Worm (Caenorhabditis elegans) whole organism, early embryonic: ENCODE results near the gene flp-13.

Source experiments
- B0310.2 ChIP-seq: sonication (generic microtip); optimal IDR thresholded peaks from 2 replicates; lab custom pipeline; 2016; ENCODE audit warnings: mild to moderate bottlenecking, missing genetic modification characterization, missing compliant biosample characterization
- ama-1 ChIP-seq: fragments of 150-350 bp; optimal IDR thresholded peaks from 2 replicates; lab custom pipeline; 2014
- ceh-13 ChIP-seq: fragments of 200-800 bp; sonication (Bioruptor generic); optimal IDR thresholded peaks from 2 replicates; lab custom pipeline; 2018; ENCODE audit warnings: mild to moderate bottlenecking, missing genetic modification characterization, missing compliant biosample characterization
- ets-7 ChIP-seq: sonication (generic microtip); optimal IDR thresholded peaks from 2 replicates; lab custom pipeline; 2016; ENCODE audit warnings: missing genotype, missing genetic modification characterization, missing compliant biosample characterization
- flt-1 ChIP-seq: fragments of 200-800 bp; sonication (Bioruptor generic); IDR thresholded peaks from 2 replicates; pipeline ENCODE4 v1.3.6; 2022; ENCODE audit warnings: missing genetic modification characterization, missing compliant biosample characterization
- hmg-4 ChIP-seq: fragments of 200-800 bp; sonication (Bioruptor generic); optimal IDR thresholded peaks from 2 replicates; lab custom pipeline; 2018; ENCODE audit warnings: mild to moderate bottlenecking, missing genetic modification characterization, missing compliant biosample characterization
- hnd-1 ChIP-seq: sonication (generic microtip); optimal IDR thresholded peaks from 2 replicates; lab custom pipeline; 2016; ENCODE audit warnings: missing genetic modification characterization, missing compliant biosample characterization
- pes-1 ChIP-seq: fragments of 200-800 bp; sonication (Bioruptor generic); IDR thresholded peaks from 2 replicates; pipeline ENCODE4 v1.3.6; 2022; ENCODE audit warnings: missing genetic modification reagents, missing genetic modification characterization, missing compliant biosample characterization
- sea-1 ChIP-seq: fragments of 200-800 bp; sonication (Bioruptor generic); conservative IDR thresholded peaks from 2 replicates; pipeline ENCODE4 v1.3.6; 2022; ENCODE audit warnings: missing genetic modification characterization, missing compliant biosample characterization
- tbx-11 ChIP-seq: fragments of 200-800 bp; sonication (Bioruptor generic); IDR thresholded peaks from 2 replicates; pipeline ENCODE4 v1.3.6; 2022; ENCODE audit warnings: missing genetic modification characterization, missing compliant biosample characterization
- tra-4 ChIP-seq: sonication (generic microtip); optimal IDR thresholded peaks from 2 replicates; lab custom pipeline; 2017; ENCODE audit warnings: missing genetic modification characterization, missing compliant biosample characterization

DNA sequence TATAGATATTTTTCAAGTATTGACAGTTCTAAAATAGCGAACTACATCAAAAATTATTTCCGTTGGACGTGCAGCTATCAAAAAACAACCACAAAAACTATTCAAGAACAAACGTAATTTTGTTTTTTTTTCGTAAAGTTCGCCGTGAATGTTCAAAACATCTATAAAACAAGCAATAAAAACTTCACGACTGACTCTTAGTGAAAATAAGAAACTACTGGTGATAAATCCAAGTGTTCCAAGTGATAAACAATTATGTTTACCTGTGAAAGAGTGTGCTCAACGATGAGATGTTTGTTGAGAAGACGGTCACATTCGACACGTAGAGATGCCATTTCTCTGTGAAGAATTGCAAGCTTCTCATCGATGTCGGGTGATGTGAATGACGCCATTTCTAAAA lies 24.6 kb upstream of the flp-13 start, which contains the start of gene C50F7.6:
- TF ChIP-seq ama-1 (lab: Kevin White, UChicago): no peak
- TF ChIP-seq ets-7 (tag; lab: Kevin White, UChicago): no peak
- TF ChIP-seq flt-1 (GFP tag; lab: Robert Waterston, UW): no peak
- no peak for TF ChIP-seq pes-1 (GFP tag; lab: Robert Waterston, UW)
- no peak for TF ChIP-seq hmg-4 (GFP tag; lab: Kevin White, UChicago)
- TF ChIP-seq ceh-13 (GFP tag; lab: Kevin White, UChicago): no peak
- no peak for TF ChIP-seq tra-4 (tag; lab: Kevin White, UChicago)
- no peak for TF ChIP-seq sea-1 (GFP tag; lab: Robert Waterston, UW)
- no peak for TF ChIP-seq B0310.2
- no peak for TF ChIP-seq hnd-1 (tag; lab: Kevin White, UChicago)
- TF ChIP-seq tbx-11 (GFP tag; lab: Robert Waterston, UW): no peak
